Fruit fly (Drosophila melanogaster): ENCODE data around the gene aralar1.

aralar1 gene

DNA sequence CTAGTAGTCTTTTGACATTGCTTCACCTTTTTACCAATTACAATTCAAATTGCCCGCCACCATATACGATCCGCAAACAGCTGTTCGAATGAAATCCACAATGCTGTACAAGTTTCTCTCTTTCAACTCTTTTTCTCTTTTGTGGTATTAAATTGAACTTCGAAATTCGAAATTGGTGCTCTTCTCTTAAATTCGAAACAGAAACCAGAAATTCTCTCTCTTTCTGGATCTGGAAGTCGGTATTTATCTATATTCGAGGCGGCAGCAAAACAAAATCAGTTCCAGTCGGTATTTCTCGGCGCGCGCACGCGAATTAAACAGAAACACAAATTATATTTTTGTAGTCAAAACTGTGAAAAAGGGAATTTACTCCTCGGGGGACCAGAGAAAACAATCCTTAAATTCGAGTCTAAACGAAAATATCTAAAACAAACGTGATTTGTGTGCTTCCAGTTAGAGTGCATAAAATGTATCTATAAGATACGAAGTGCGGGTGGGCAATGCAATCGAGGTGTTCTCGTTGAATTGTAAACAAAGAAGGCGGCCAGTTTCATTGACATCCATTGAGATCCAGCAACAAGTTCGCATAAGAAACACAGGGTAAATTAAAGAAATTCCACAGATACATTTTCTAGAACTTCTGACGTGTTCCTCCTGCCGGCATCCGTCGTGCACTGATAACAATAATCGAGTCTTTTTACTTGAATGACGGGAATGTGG, 10.3 kb upstream of the aralar1 start, which contains the start of gene PH4alphaEFB (continued):
- no peak for TF ChIP-seq Sox15 (GFP tag; optimal IDR thresholded peaks at IDR 0.05)
- TF ChIP-seq CG11762 (GFP tag; optimal IDR thresholded peaks at IDR 0.05; ENCODE audit: insufficient read depth) = no peak
- TF ChIP-seq Ets96B (tag; optimal IDR thresholded peaks at IDR 0.05) = no peak
- TF ChIP-seq CG6276 (GFP tag; optimal IDR thresholded peaks at IDR 0.05) = no peak
- no peak for TF ChIP-seq CG8319 (GFP tag; optimal IDR thresholded peaks at IDR 0.05)
- no peak for TF ChIP-seq CG16779 (tag; optimal IDR thresholded peaks at IDR 0.05)
- TF ChIP-seq Hr4 (GFP tag; optimal IDR thresholded peaks at IDR 0.05) = no peak
- no peak for TF ChIP-seq CG4318 (GFP tag; optimal IDR thresholded peaks at IDR 0.05)
- no peak for TF ChIP-seq Ets21C (GFP tag; optimal IDR thresholded peaks at IDR 0.05)
- no peak for TF ChIP-seq CG11902 (GFP tag; optimal IDR thresholded peaks at IDR 0.05)
- no peak for TF ChIP-seq Eip75B (GFP tag; optimal IDR thresholded peaks at IDR 0.05)
- TF ChIP-seq CG31627 (GFP tag; optimal IDR thresholded peaks at IDR 0.05) = no peak
- TF ChIP-seq salr (GFP tag; optimal IDR thresholded peaks at IDR 0.05) = no peak
- TF ChIP-seq Gug (GFP tag; IDR thresholded peaks at IDR 0.05) = no peak
- TF ChIP-seq CG8632 (GFP tag; optimal IDR thresholded peaks at IDR 0.05) = no peak
- no peak for TF ChIP-seq CG8119 (GFP tag; IDR thresholded peaks at IDR 0.05)
- no peak for TF ChIP-seq CG6792 (GFP tag; optimal IDR thresholded peaks at IDR 0.05)
- TF ChIP-seq spab (GFP tag; optimal IDR thresholded peaks at IDR 0.05) = no peak

DNA sequence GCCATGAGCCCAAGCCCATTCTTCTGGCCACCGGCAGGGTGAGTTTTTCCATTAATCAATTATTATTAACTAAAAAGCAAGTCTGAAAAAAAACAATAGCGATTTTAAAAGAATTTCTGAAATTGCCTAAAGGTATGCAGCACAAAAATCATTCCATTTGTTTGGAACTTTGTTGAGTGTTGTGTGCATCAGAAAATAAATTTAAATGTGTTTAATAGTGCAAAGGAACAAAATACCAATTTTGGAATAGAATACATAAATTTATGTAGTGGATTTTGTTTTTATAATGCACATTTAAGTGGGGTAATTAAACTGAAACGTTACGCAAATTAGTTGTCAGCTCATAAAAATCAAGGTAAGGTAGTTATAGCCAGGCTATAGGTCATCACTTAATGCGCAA, 8.6 kb upstream of the aralar1 start:
- TF ChIP-seq net (GFP tag; optimal IDR thresholded peaks at IDR 0.05) (no peak), acj6 (GFP tag; optimal IDR thresholded peaks at IDR 0.05) (no peak), CG4318 (GFP tag; optimal IDR thresholded peaks at IDR 0.05) (no peak), Hr4 (GFP tag; optimal IDR thresholded peaks at IDR 0.05) (no peak), CG8632 (GFP tag; optimal IDR thresholded peaks at IDR 0.05) (no peak), vri (GFP tag; optimal IDR thresholded peaks at IDR 0.05) (no peak), Ets96B (tag; optimal IDR thresholded peaks at IDR 0.05) (no peak), CG3032 (tag; optimal IDR thresholded peaks at IDR 0.05) (no peak), svp (GFP tag) (no peak), CG8319 (GFP tag; optimal IDR thresholded peaks at IDR 0.05) (no peak), Eip93F (GFP tag; optimal IDR thresholded peaks at IDR 0.05) (no peak)

DNA sequence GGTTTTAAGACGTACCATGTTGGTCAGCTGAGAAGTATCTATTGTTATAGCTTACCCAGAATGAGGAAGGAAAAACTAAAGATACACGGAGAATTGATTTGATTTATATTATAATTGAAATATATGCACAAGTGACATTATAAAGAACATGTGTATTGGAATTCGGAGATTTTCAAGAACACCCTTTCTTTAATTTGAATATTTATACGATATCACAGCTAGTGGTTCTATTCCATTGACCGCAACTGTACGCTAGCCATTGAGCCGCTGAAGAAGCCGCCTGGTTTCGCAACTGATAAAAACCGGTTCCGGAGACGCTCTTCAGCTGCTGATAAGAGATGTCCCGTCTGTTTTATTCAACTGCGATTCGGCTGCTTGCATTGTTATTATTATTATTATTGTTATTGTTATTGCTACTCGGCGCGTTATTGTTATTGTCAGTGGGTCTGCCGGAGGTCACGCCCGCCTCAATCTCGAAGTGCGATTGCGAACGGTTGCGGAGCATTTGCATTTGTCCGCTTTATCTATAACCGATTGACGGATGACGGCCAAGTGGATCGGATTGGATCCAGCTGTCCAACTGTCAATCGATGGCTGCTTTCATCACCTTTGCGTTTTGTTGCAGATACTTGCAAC, 6.1 kb upstream of the aralar1 start:
- no peak for TF ChIP-seq Ets21C (GFP tag; optimal IDR thresholded peaks at IDR 0.05)
- TF ChIP-seq Hr4 (GFP tag; optimal IDR thresholded peaks at IDR 0.05) = peak; percentile 54
- TF ChIP-seq CG6163 (GFP tag; IDR thresholded peaks at IDR 0.05) = peak; percentile 71
- TF ChIP-seq CG34406 (GFP tag; optimal IDR thresholded peaks at IDR 0.05) = peak; percentile 57
- TF ChIP-seq CG31627 (GFP tag; optimal IDR thresholded peaks at IDR 0.05) = peak; percentile 31
- TF ChIP-seq Ets96B (tag; optimal IDR thresholded peaks at IDR 0.05) = peak; percentile 53
- no peak for TF ChIP-seq fkh (GFP tag; optimal IDR thresholded peaks at IDR 0.05)
- TF ChIP-seq Sox15 (GFP tag; optimal IDR thresholded peaks at IDR 0.05) = peak; percentile 22
- TF ChIP-seq CG11902 (GFP tag; optimal IDR thresholded peaks at IDR 0.05) = peak; percentile 24
- peak; percentile 43 for TF ChIP-seq spab (GFP tag; optimal IDR thresholded peaks at IDR 0.05)
- peak; percentile 41 to 65 for TF ChIP-seq ss (GFP tag; optimal IDR thresholded peaks at IDR 0.05)
- TF ChIP-seq acj6 (GFP tag; optimal IDR thresholded peaks at IDR 0.05) = peak; percentile 60
- peak; percentile 98 for TF ChIP-seq svp (GFP tag)
- TF ChIP-seq CG10631 (GFP tag; optimal IDR thresholded peaks at IDR 0.05) = peak; percentile 62
- peak; percentile 65 for TF ChIP-seq CG6808 (GFP tag; optimal IDR thresholded peaks at IDR 0.05)
- TF ChIP-seq lz (GFP tag; optimal IDR thresholded peaks at IDR 0.05) = peak; percentile 24
- peak; percentile 18 for TF ChIP-seq CG16779 (tag; optimal IDR thresholded peaks at IDR 0.05)
- peak; percentile 54; the same call in 1 of the 3 replicates for TF ChIP-seq CG8119 (GFP tag; IDR thresholded peaks at IDR 0.05)
- peak; percentile 45 for TF ChIP-seq Lpt (GFP tag; optimal IDR thresholded peaks at IDR 0.05)
- peak; percentile 59 for TF ChIP-seq Met (GFP tag; optimal IDR thresholded peaks at IDR 0.05)
- peak in 1 of 2 experiments; percentile 29 for TF ChIP-seq salr (GFP tag; optimal IDR thresholded peaks at IDR 0.05)
- no peak for TF ChIP-seq Smox (GFP tag; optimal IDR thresholded peaks at IDR 0.05)
- peak; percentile 45 for TF ChIP-seq Eip75B (GFP tag; optimal IDR thresholded peaks at IDR 0.05)
- TF ChIP-seq CG11762 (GFP tag; optimal IDR thresholded peaks at IDR 0.05; ENCODE audit: insufficient read depth) = peak; percentile 43
- TF ChIP-seq CG15336 (GFP tag; IDR thresholded peaks at IDR 0.05) = peak; percentile 67
- peak; percentile 36 for TF ChIP-seq net (GFP tag; optimal IDR thresholded peaks at IDR 0.05)
- no peak for TF ChIP-seq dac (GFP tag; optimal IDR thresholded peaks at IDR 0.05)
- TF ChIP-seq CG8319 (GFP tag; optimal IDR thresholded peaks at IDR 0.05) = peak; percentile 45
- peak; percentile 46 for TF ChIP-seq CG1621 (tag; optimal IDR thresholded peaks at IDR 0.05)
- TF ChIP-seq topi (GFP tag; optimal IDR thresholded peaks at IDR 0.05) = peak; percentile 55
- TF ChIP-seq dsx (GFP tag; optimal IDR thresholded peaks at IDR 0.05; ENCODE audit: poor library complexity, severe bottlenecking) = peak; percentile 52
- TF ChIP-seq CG32006 (GFP tag; optimal IDR thresholded peaks at IDR 0.05) = peak; percentile 71
- TF ChIP-seq CG6854 (GFP tag; optimal IDR thresholded peaks at IDR 0.05) = peak; percentile 88
- TF ChIP-seq Sox102F (GFP tag; optimal IDR thresholded peaks at IDR 0.05) = peak; percentile 45
- TF ChIP-seq CG6792 (GFP tag; optimal IDR thresholded peaks at IDR 0.05) = peak; percentile 51

Measured in whole organism, prepupa.